Worm (Caenorhabditis elegans) whole organism, early embryonic: ENCODE measurements around the gene cdkl-1.

ENCODE experiments used
- B0310.2 ChIP-seq: sonication (generic microtip); optimal IDR thresholded peaks from 2 replicates; lab custom pipeline; 2016; ENCODE audit warnings: mild to moderate bottlenecking, missing genetic modification characterization, missing compliant biosample characterization
- F13C5.2 ChIP-seq: sonication (generic microtip); optimal IDR thresholded peaks from 2 replicates; lab custom pipeline; 2017; ENCODE audit warnings: mild to moderate bottlenecking, missing genetic modification characterization, inconsistent platforms, missing compliant biosample characterization
- aly-1 ChIP-seq: sonication (generic microtip); optimal IDR thresholded peaks from 2 replicates; lab custom pipeline; 2016; ENCODE audit warnings: missing genetic modification characterization, missing compliant biosample characterization
- ama-1 ChIP-seq: fragments of 150-350 bp; optimal IDR thresholded peaks from 2 replicates; lab custom pipeline; 2014
- ceh-13 ChIP-seq: fragments of 200-800 bp; sonication (Bioruptor generic); optimal IDR thresholded peaks from 2 replicates; lab custom pipeline; 2018; ENCODE audit warnings: mild to moderate bottlenecking, missing genetic modification characterization, missing compliant biosample characterization
- ceh-36 ChIP-seq: sonication (generic microtip); optimal IDR thresholded peaks from 2 replicates; lab custom pipeline; 2016; ENCODE audit warnings: missing genetic modification characterization, inconsistent platforms, missing compliant biosample characterization
- ets-7 ChIP-seq: sonication (generic microtip); optimal IDR thresholded peaks from 2 replicates; lab custom pipeline; 2016; ENCODE audit warnings: missing genotype, missing genetic modification characterization, missing compliant biosample characterization
- flt-1 ChIP-seq: fragments of 200-800 bp; sonication (Bioruptor generic); IDR thresholded peaks from 2 replicates; pipeline ENCODE4 v1.3.6; 2022; ENCODE audit warnings: missing genetic modification characterization, missing compliant biosample characterization
- hmbx-1 ChIP-seq: sonication (generic microtip); optimal IDR thresholded peaks from 2 replicates; lab custom pipeline; 2016; ENCODE audit warnings: mild to moderate bottlenecking, missing genetic modification characterization, missing compliant biosample characterization
- hmg-4 ChIP-seq: fragments of 200-800 bp; sonication (Bioruptor generic); optimal IDR thresholded peaks from 2 replicates; lab custom pipeline; 2018; ENCODE audit warnings: mild to moderate bottlenecking, missing genetic modification characterization, missing compliant biosample characterization
- hnd-1 ChIP-seq: sonication (generic microtip); optimal IDR thresholded peaks from 2 replicates; lab custom pipeline; 2016; ENCODE audit warnings: missing genetic modification characterization, missing compliant biosample characterization
- pes-1 ChIP-seq: fragments of 200-800 bp; sonication (Bioruptor generic); IDR thresholded peaks from 2 replicates; pipeline ENCODE4 v1.3.6; 2022; ENCODE audit warnings: missing genetic modification reagents, missing genetic modification characterization, missing compliant biosample characterization
- scrt-1 ChIP-seq: fragments of 200-800 bp; sonication (Bioruptor generic); IDR thresholded peaks from 2 replicates; pipeline ENCODE4 v1.3.6; 2022; ENCODE audit warnings: missing genetic modification characterization, missing compliant biosample characterization
- sea-1 ChIP-seq: fragments of 200-800 bp; sonication (Bioruptor generic); conservative IDR thresholded peaks from 2 replicates; pipeline ENCODE4 v1.3.6; 2022; ENCODE audit warnings: missing genetic modification characterization, missing compliant biosample characterization
- tbx-11 ChIP-seq: fragments of 200-800 bp; sonication (Bioruptor generic); IDR thresholded peaks from 2 replicates; pipeline ENCODE4 v1.3.6; 2022; ENCODE audit warnings: missing genetic modification characterization, missing compliant biosample characterization
- tbx-37 ChIP-seq: fragments of 200-800 bp; sonication (Bioruptor generic); conservative IDR thresholded peaks from 2 replicates; pipeline ENCODE4 v1.3.6; 2022; ENCODE audit warnings: missing genetic modification reagents, missing genetic modification characterization, missing compliant biosample characterization
- tra-4 ChIP-seq: sonication (generic microtip); optimal IDR thresholded peaks from 2 replicates; lab custom pipeline; 2017; ENCODE audit warnings: missing genetic modification characterization, missing compliant biosample characterization

cdkl-1 gene

ce11 chrV:11134296-11134695, 35.6 kb downstream of the cdkl-1 start, which contains the start of gene glb-3:
TSS of gene glb-3 (plus strand) at chrV:11134596.
- TF ChIP-seq tbx-37 (GFP tag; lab: Robert Waterston, UW), result no peak
- TF ChIP-seq tbx-11, result no peak
- no peak for TF ChIP-seq aly-1 (tag; lab: Kevin White, UChicago)
- TF ChIP-seq sea-1 (GFP tag; lab: Robert Waterston, UW), result no peak
- no peak for TF ChIP-seq hnd-1 (tag; lab: Kevin White, UChicago)
- TF ChIP-seq F13C5.2 (tag; lab: Kevin White, UChicago), result no peak
- TF ChIP-seq tra-4, result no peak
- no peak for TF ChIP-seq B0310.2 (tag; lab: Kevin White, UChicago)
- no peak for TF ChIP-seq ceh-13 (GFP tag; lab: Kevin White, UChicago)
- no peak for TF ChIP-seq hmg-4

- no peak for TF ChIP-seq F13C5.2 (tag; lab: Kevin White, UChicago)
Observed at ce11 chrV:11140326-11140725, 41.6 kb downstream of the cdkl-1 start.

ce11 chrV:11141179-11141578, 42.5 kb downstream of the cdkl-1 start, which contains the start of gene folt-1:
TSS of gene folt-1 (plus strand) at chrV:11141479.
- TF ChIP-seq ama-1 (lab: Kevin White, UChicago), result no peak
- no peak for TF ChIP-seq hmbx-1
- no peak for TF ChIP-seq ets-7 (tag; lab: Kevin White, UChicago)
- no peak for TF ChIP-seq hmg-4
- TF ChIP-seq pes-1 (GFP tag; lab: Robert Waterston, UW), result no peak
- no peak for TF ChIP-seq hnd-1 (tag; lab: Kevin White, UChicago)
- no peak for TF ChIP-seq scrt-1 (GFP tag; lab: Robert Waterston, UW)
- TF ChIP-seq tra-4, result no peak
- no peak for TF ChIP-seq ceh-36
- TF ChIP-seq B0310.2 (tag; lab: Kevin White, UChicago), result no peak
- TF ChIP-seq F13C5.2 (tag; lab: Kevin White, UChicago), result no peak
- TF ChIP-seq flt-1, result no peak
- TF ChIP-seq tbx-11, result no peak
- TF ChIP-seq aly-1 (tag; lab: Kevin White, UChicago), result no peak
- TF ChIP-seq tbx-37 (GFP tag; lab: Robert Waterston, UW), result no peak
- no peak for TF ChIP-seq sea-1 (GFP tag; lab: Robert Waterston, UW)
- no peak for TF ChIP-seq ceh-13 (GFP tag; lab: Kevin White, UChicago)

- TF ChIP-seq scrt-1 (GFP tag; lab: Robert Waterston, UW) (no peak), ceh-13 (GFP tag; lab: Kevin White, UChicago) (no peak), tra-4 (no peak), B0310.2 (tag; lab: Kevin White, UChicago) (no peak), ets-7 (tag; lab: Kevin White, UChicago) (no peak), hnd-1 (tag; lab: Kevin White, UChicago) (no peak), F13C5.2 (tag; lab: Kevin White, UChicago) (no peak), hmbx-1 (no peak), ama-1 (lab: Kevin White, UChicago) (no peak), sea-1 (GFP tag; lab: Robert Waterston, UW) (no peak)
Observed at ce11 chrV:11144694-11145093, 46.0 kb downstream of the cdkl-1 start, which contains the start of gene C06H2.7. TSS of gene C06H2.7 (minus strand) at chrV:11144794.

- no peak for TF ChIP-seq tbx-37 (GFP tag; lab: Robert Waterston, UW)
- no peak for TF ChIP-seq aly-1 (tag; lab: Kevin White, UChicago)
- TF ChIP-seq hmg-4, result no peak
- no peak for TF ChIP-seq sea-1 (GFP tag; lab: Robert Waterston, UW)
- TF ChIP-seq ama-1 (lab: Kevin White, UChicago), result no peak
- TF ChIP-seq tra-4, result no peak
- no peak for TF ChIP-seq ceh-13 (GFP tag; lab: Kevin White, UChicago)
- no peak for TF ChIP-seq flt-1
- no peak for TF ChIP-seq pes-1 (GFP tag; lab: Robert Waterston, UW)
Observed at ce11 chrV:11146958-11147779, 48.5 kb downstream of the cdkl-1 start, which contains the start of the genes T19C4.24 and nlp-33. TSS of gene T19C4.24 (minus strand) at chrV:11147008. TSS of gene nlp-33 (plus strand) at chrV:11147346.

ce11 chrV:11147780-11148144, 49.1 kb downstream of the cdkl-1 start:
- TF ChIP-seq pes-1 (GFP tag; lab: Robert Waterston, UW) (no peak), ets-7 (tag; lab: Kevin White, UChicago) (no peak), aly-1 (tag; lab: Kevin White, UChicago) (no peak), ama-1 (lab: Kevin White, UChicago) (no peak), scrt-1 (GFP tag; lab: Robert Waterston, UW) (no peak), sea-1 (GFP tag; lab: Robert Waterston, UW) (no peak), F13C5.2 (tag; lab: Kevin White, UChicago) (no peak), hnd-1 (tag; lab: Kevin White, UChicago) (no peak), ceh-13 (GFP tag; lab: Kevin White, UChicago) (no peak), B0310.2 (tag; lab: Kevin White, UChicago) (no peak), tbx-11 (no peak), tra-4 (no peak)

ce11 chrV:11148971-11149370, 50.3 kb downstream of the cdkl-1 start:
- no peak for TF ChIP-seq pes-1 (GFP tag; lab: Robert Waterston, UW)
- no peak for TF ChIP-seq tra-4
- no peak for TF ChIP-seq hmbx-1
- no peak for TF ChIP-seq ceh-36
- TF ChIP-seq tbx-11, result no peak
- TF ChIP-seq F13C5.2 (tag; lab: Kevin White, UChicago), result no peak
- TF ChIP-seq ama-1 (lab: Kevin White, UChicago), result no peak
- TF ChIP-seq scrt-1 (GFP tag; lab: Robert Waterston, UW), result no peak
- TF ChIP-seq sea-1 (GFP tag; lab: Robert Waterston, UW), result no peak
- no peak for TF ChIP-seq hnd-1 (tag; lab: Kevin White, UChicago)
- TF ChIP-seq flt-1, result no peak
- no peak for TF ChIP-seq B0310.2 (tag; lab: Kevin White, UChicago)
- no peak for TF ChIP-seq hmg-4
- TF ChIP-seq aly-1 (tag; lab: Kevin White, UChicago), result no peak
- no peak for TF ChIP-seq ets-7 (tag; lab: Kevin White, UChicago)
- TF ChIP-seq tbx-37 (GFP tag; lab: Robert Waterston, UW), result no peak
- no peak for TF ChIP-seq ceh-13 (GFP tag; lab: Kevin White, UChicago)
